Fruit fly (Drosophila melanogaster): Measurements from ENCODE around the gene Rox8.

Rox8 gene

dm6 chr3R:24006449-24007159 is 41.5 kb downstream of the Rox8 start (continued):
- TF ChIP-seq oc (tag; optimal IDR thresholded peaks at IDR 0.05) (no peak), CG10959 (GFP tag; IDR thresholded peaks at IDR 0.05) (no peak), amos (GFP tag; IDR thresholded peaks at IDR 0.05; ENCODE audit: partially characterized antibody) (no peak), eve (GFP tag; optimal IDR thresholded peaks at IDR 0.05) (no peak), CG4854 (GFP tag; optimal IDR thresholded peaks at IDR 0.05) (no peak), D (optimal IDR thresholded peaks at IDR 0.05) (no peak), D (GFP tag; optimal IDR thresholded peaks at IDR 0.05) (no peak), Dref (GFP tag; IDR thresholded peaks at IDR 0.05) (no peak), ci (GFP tag; IDR thresholded peaks at IDR 0.05) (peak; percentile 45; the same call in 2 of the 3 replicates), Dp (GFP tag; optimal IDR thresholded peaks at IDR 0.05) (no peak), CG10431 (GFP tag; optimal IDR thresholded peaks at IDR 0.05) (no peak), CG12769 (tag; optimal IDR thresholded peaks at IDR 0.05) (peak; percentile 2), CG12391 (tag; optimal IDR thresholded peaks at IDR 0.05) (no peak), Myb (GFP tag; optimal IDR thresholded peaks at IDR 0.05) (no peak), CG13296 (GFP tag; optimal IDR thresholded peaks at IDR 0.05) (no peak), CG14667 (GFP tag; IDR thresholded peaks at IDR 0.05) (0 out of 2 replicates have a peak, but pooled peaks have one; percentile 18), ken (GFP tag; IDR thresholded peaks at IDR 0.05) (peak; percentile 48; the same call in 1 of the 3 replicates), BEAF-32 (GFP tag; optimal IDR thresholded peaks at IDR 0.05) (no peak), sna (GFP tag; IDR thresholded peaks at IDR 0.05; ENCODE audit: partially characterized antibody) (no peak), zen2 (GFP tag; IDR thresholded peaks at IDR 0.05; ENCODE audit: partially characterized antibody) (no peak), CG9932 (GFP tag; IDR thresholded peaks at IDR 0.05) (no peak), CG30431 (GFP tag; optimal IDR thresholded peaks at IDR 0.05) (no peak), CG11560 (tag; IDR thresholded peaks at IDR 0.05) (no peak), CG31441 (GFP tag; IDR thresholded peaks at IDR 0.05) (no peak), sug (tag; optimal IDR thresholded peaks at IDR 0.05) (peak; percentile 19), CG12942 (GFP tag; optimal IDR thresholded peaks at IDR 0.05) (no peak), Nf-YA (GFP tag; IDR thresholded peaks at IDR 0.05) (no peak), wek (GFP tag; optimal IDR thresholded peaks at IDR 0.05) (no peak), Side (GFP tag; optimal IDR thresholded peaks at IDR 0.05) (no peak), gt (GFP tag; IDR thresholded peaks at IDR 0.05) (no peak), CG17912 (GFP tag; optimal IDR thresholded peaks at IDR 0.05) (no peak), CG15601 (tag; optimal IDR thresholded peaks at IDR 0.05) (no peak), Meics (GFP tag; optimal IDR thresholded peaks at IDR 0.05) (peak; percentile 41), Atf3 (GFP tag; optimal IDR thresholded peaks at IDR 0.05) (no peak), CG8924 (tag; optimal IDR thresholded peaks at IDR 0.05) (no peak), Pdp1 (GFP tag; optimal IDR thresholded peaks at IDR 0.05) (no peak), corto (GFP tag; optimal IDR thresholded peaks at IDR 0.05) (no peak), chm (GFP tag; IDR thresholded peaks at IDR 0.05) (no peak; the same call in 1 of the 2 replicates), gro (GFP tag; optimal IDR thresholded peaks at IDR 0.05) (no peak), jing (GFP tag; optimal IDR thresholded peaks at IDR 0.05) (no peak), CG8359 (GFP tag; optimal IDR thresholded peaks at IDR 0.05; ENCODE audit: borderline replicate concordance) (no peak), CG10147 (GFP tag; optimal IDR thresholded peaks at IDR 0.05) (no peak), Atf6 (GFP tag; IDR thresholded peaks at IDR 0.05) (0 out of 2 replicates have a peak, but pooled peaks have one; percentile 29), Trl (optimal IDR thresholded peaks at IDR 0.05) (peak; percentile 63 to 79), Trl (GFP tag; optimal IDR thresholded peaks at IDR 0.05) (no peak), CoRest (tag; optimal IDR thresholded peaks at IDR 0.05) (peak; percentile 28), ash1 (GFP tag; optimal IDR thresholded peaks at IDR 0.05) (no peak), dpn (GFP tag; optimal IDR thresholded peaks at IDR 0.05) (no peak), esg (GFP tag; conservative IDR thresholded peaks at IDR 0.05) (no peak), Chrac-16 (GFP tag; optimal IDR thresholded peaks at IDR 0.05) (peak; percentile 10)

Measured in whole organism, embryonic.